Fruit fly (Drosophila melanogaster): ENCODE measurements around the gene Ndae1.

- TF ChIP-seq CG11902 (GFP tag; optimal IDR thresholded peaks at IDR 0.05) (peak; percentile 15), OdsH (GFP tag; optimal IDR thresholded peaks at IDR 0.05) (no peak), CG16779 (tag; optimal IDR thresholded peaks at IDR 0.05) (no peak), spab (GFP tag; optimal IDR thresholded peaks at IDR 0.05) (no peak), Sox102F (GFP tag; optimal IDR thresholded peaks at IDR 0.05) (peak; percentile 22), CG6854 (GFP tag; optimal IDR thresholded peaks at IDR 0.05) (no peak), ss (GFP tag; optimal IDR thresholded peaks at IDR 0.05) (peak; percentile 33 to 76), Smox (GFP tag; optimal IDR thresholded peaks at IDR 0.05) (peak; percentile 19)
Observed at dm6 chr2L:7175786-7176185, 73.4 kb downstream of the Ndae1 start.

All from whole organism, prepupa.